Worm (Caenorhabditis elegans) whole organism, L4/young adult: ENCODE results near the gene ZK673.4.

Experiments
- W03F9.2 ChIP-seq: fragments of 150-350 bp; optimal IDR thresholded peaks from 2 replicates; lab custom pipeline; 2014; ENCODE audit warnings: missing biosample characterization, missing genetic modification characterization
- him-1 ChIP-seq: sonication (generic microtip); optimal IDR thresholded peaks from 2 replicates; lab custom pipeline; 2016; ENCODE audit warnings: missing genotype, missing genetic modification reagents, missing genetic modification characterization, missing compliant biosample characterization

ce11 chrII:10481824-10482556, 29.3 kb downstream of the ZK673.4 start, which contains the start of the genes clec-60 and ZK666.11:
- TF ChIP-seq him-1 (tag; lab: Kevin White, UChicago) (no peak), W03F9.2 (no peak)
